Fruit fly (Drosophila melanogaster) whole organism, embryonic: ENCODE measurements around the gene PolD3.

Source experiments
- CG10147 ChIP-seq: fragments of 200-800 bp; sonication (Bioruptor generic); optimal IDR thresholded peaks from 2 replicates; lab custom pipeline; 2019; ENCODE audit warnings: missing biosample characterization, mild to moderate bottlenecking, missing genetic modification characterization, moderate library complexity
- CG10209 ChIP-seq: fragments of 200-800 bp; sonication (Bioruptor generic); optimal IDR thresholded peaks from 3 replicates; lab custom pipeline; 2017; ENCODE audit warnings: missing biosample characterization, mild to moderate bottlenecking, missing genetic modification characterization, missing genetic modification reagents
- CG10274 ChIP-seq: fragments of 200-800 bp; sonication (Bioruptor generic); optimal IDR thresholded peaks from 3 replicates; lab custom pipeline; 2017; ENCODE audit warnings: missing biosample characterization, mild to moderate bottlenecking, missing genetic modification characterization
- CG10959 ChIP-seq: fragments of 200-800 bp; sonication (Bioruptor generic); IDR thresholded peaks from 2 replicates; pipeline ENCODE4 v1.3.6; 2022; ENCODE audit warnings: missing biosample characterization, missing genetic modification characterization
- CG10979 ChIP-seq: fragments of 200-800 bp; sonication (Bioruptor generic); optimal IDR thresholded peaks from 2 replicates; lab custom pipeline; 2018; ENCODE audit warnings: missing biosample characterization, mild to moderate bottlenecking, missing genetic modification characterization, moderate library complexity
- CG11085 ChIP-seq: fragments of 200-800 bp; sonication (Bioruptor generic); IDR thresholded peaks from 2 replicates; pipeline ENCODE4 v1.3.6; 2022; ENCODE audit warnings: missing biosample characterization, missing genetic modification characterization
- CG11456 ChIP-seq: fragments of 200-800 bp; sonication (Bioruptor generic); IDR thresholded peaks from 3 replicates; pipeline ENCODE4 v1.3.6; 2022; ENCODE audit warnings: missing biosample characterization, missing genetic modification characterization
- CG11723 ChIP-seq: fragments of 200-800 bp; sonication (Bioruptor generic); optimal IDR thresholded peaks from 2 replicates; lab custom pipeline; 2017; ENCODE audit warnings: missing biosample characterization, mild to moderate bottlenecking, missing genetic modification characterization
- CG12219 ChIP-seq: fragments of 200-800 bp; sonication (Bioruptor generic); optimal IDR thresholded peaks from 3 replicates; lab custom pipeline; 2018; ENCODE audit warnings: missing biosample characterization, mild to moderate bottlenecking, missing genetic modification characterization
- CG18476 ChIP-seq: fragments of 200-800 bp; sonication (Bioruptor generic); optimal IDR thresholded peaks from 2 replicates; lab custom pipeline; 2016; ENCODE audit warnings: missing biosample characterization, mild to moderate bottlenecking, missing genetic modification characterization
- CG2889 ChIP-seq: fragments of 200-800 bp; sonication (Bioruptor generic); IDR thresholded peaks from 3 replicates; pipeline ENCODE4 v1.3.6; 2022; ENCODE audit warnings: missing biosample characterization, missing genetic modification characterization
- CG3163 ChIP-seq: fragments of 200-800 bp; sonication (Bioruptor generic); optimal IDR thresholded peaks from 3 replicates; lab custom pipeline; 2016; ENCODE audit warnings: missing biosample characterization, missing genetic modification characterization
- CG33213 ChIP-seq: fragments of 200-800 bp; sonication (Bioruptor generic); optimal IDR thresholded peaks from 3 replicates; lab custom pipeline; 2016; ENCODE audit warnings: missing biosample characterization, missing genetic modification characterization
- CG4328 ChIP-seq: fragments of 200-800 bp; sonication (Bioruptor generic); optimal IDR thresholded peaks from 3 replicates; lab custom pipeline; 2017; ENCODE audit warnings: missing biosample characterization, missing genetic modification reagents, missing genetic modification characterization
- CG4617 ChIP-seq: fragments of 200-800 bp; sonication (Bioruptor generic); optimal IDR thresholded peaks from 3 replicates; lab custom pipeline; 2016; ENCODE audit warnings: missing biosample characterization, missing genetic modification characterization, borderline replicate concordance
- CG5180 ChIP-seq: fragments of 200-800 bp; sonication (Bioruptor generic); optimal IDR thresholded peaks from 3 replicates; lab custom pipeline; 2017; ENCODE audit warnings: missing biosample characterization, missing genetic modification characterization, mild to moderate bottlenecking, moderate library complexity, missing genetic modification reagents
- CG6254 ChIP-seq: fragments of 200-800 bp; sonication (Bioruptor generic); optimal IDR thresholded peaks from 3 replicates; lab custom pipeline; 2017; ENCODE audit warnings: mild to moderate bottlenecking, missing biosample characterization, missing genetic modification reagents, missing genetic modification characterization
- CG7839 ChIP-seq: fragments of 200-800 bp; sonication (Bioruptor generic); optimal IDR thresholded peaks from 3 replicates; lab custom pipeline; 2018; ENCODE audit warnings: missing biosample characterization, mild to moderate bottlenecking, missing genetic modification characterization, moderate library complexity
- CG9609 ChIP-seq: fragments of 200-800 bp; sonication (Bioruptor generic); optimal IDR thresholded peaks from 3 replicates; lab custom pipeline; 2016; ENCODE audit warnings: missing biosample characterization, missing genetic modification characterization
- D ChIP-seq, 2 experiments: fragments of 200-800 bp in 1 of 2; fragments of >200 bp in 1 of 2; sonication (Bioruptor generic) in 1 of 2; optimal IDR thresholded peaks; 2 replicates in 1 of 2; 3 replicates in 1 of 2; lab custom pipeline; 2017; ENCODE audit warnings: mild to moderate bottlenecking in 1 of 2, missing biosample characterization in 1 of 2, missing genetic modification characterization in 1 of 2, missing genetic modification reagents in 1 of 2
- Deaf1 ChIP-seq: fragments of 200-800 bp; optimal IDR thresholded peaks from 3 replicates; lab custom pipeline; 2019; ENCODE audit warnings: missing biosample characterization, mild to moderate bottlenecking, missing genetic modification characterization, moderate library complexity
- Dip3 ChIP-seq: fragments of 200-800 bp; sonication (Bioruptor generic); optimal IDR thresholded peaks from 3 replicates; lab custom pipeline; 2016; ENCODE audit warnings: missing biosample characterization, missing genetic modification characterization
- Fer2 ChIP-seq: fragments of 200-800 bp; sonication (Bioruptor generic); optimal IDR thresholded peaks from 2 replicates; lab custom pipeline; 2018; ENCODE audit warnings: missing biosample characterization, mild to moderate bottlenecking, missing genetic modification characterization, moderate library complexity
- HHEX ChIP-seq: fragments of 200-800 bp; sonication (Bioruptor generic); optimal IDR thresholded peaks from 3 replicates; lab custom pipeline; 2017; ENCODE audit warnings: missing biosample characterization, mild to moderate bottlenecking, missing genetic modification characterization, missing genetic modification reagents
- HLH3B ChIP-seq: fragments of 200-800 bp; sonication (Bioruptor generic); IDR thresholded peaks from 2 replicates; pipeline ENCODE4 v1.3.6; 2022; ENCODE audit warnings: missing biosample characterization, missing genetic modification characterization
- HLH54F ChIP-seq: fragments of 200-800 bp; sonication (Bioruptor generic); optimal IDR thresholded peaks from 3 replicates; lab custom pipeline; 2016; ENCODE audit warnings: missing biosample characterization, missing genetic modification characterization
- Jarid2 ChIP-seq: fragments of 200-800 bp; sonication (Bioruptor generic); optimal IDR thresholded peaks from 3 replicates; lab custom pipeline; 2017; ENCODE audit warnings: mild to moderate bottlenecking, missing biosample characterization, missing genetic modification reagents, missing genetic modification characterization
- Neu2 ChIP-seq: fragments of 200-800 bp; sonication (Bioruptor generic); optimal IDR thresholded peaks from 3 replicates; lab custom pipeline; 2016; ENCODE audit warnings: missing biosample characterization, missing genetic modification characterization, borderline replicate concordance
- Nf-YC ChIP-seq: fragments of 200-800 bp; optimal IDR thresholded peaks from 3 replicates; lab custom pipeline; 2019; ENCODE audit warnings: missing biosample characterization, mild to moderate bottlenecking, missing genetic modification characterization, moderate library complexity
- Stat92E ChIP-seq, 3 experiments: fragments of >200 bp in 2 of 3; fragments of 200-800 bp in 1 of 3; sonication (Bioruptor generic) in 1 of 3; optimal IDR thresholded peaks; 2 replicates each; lab custom pipeline; 2017 to 2019; ENCODE audit warnings: missing biosample characterization in 3 of 3, missing genetic modification characterization in 3 of 3, mild to moderate bottlenecking in 1 of 3, moderate library complexity in 1 of 3
- Usf ChIP-seq: fragments of 200-800 bp; sonication (Bioruptor generic); optimal IDR thresholded peaks from 2 replicates; lab custom pipeline; 2017; ENCODE audit warnings: missing genotype, missing biosample characterization, missing genetic modification characterization
- abd-A ChIP-seq: fragments of 200-800 bp; sonication (Bioruptor generic); optimal IDR thresholded peaks from 3 replicates; lab custom pipeline; 2019; ENCODE audit warnings: missing biosample characterization, mild to moderate bottlenecking, missing genetic modification characterization, moderate library complexity
- ato ChIP-seq: fragments of 200-800 bp; sonication (Bioruptor generic); IDR thresholded peaks from 2 replicates; pipeline ENCODE4 v1.3.6; 2022; ENCODE audit warnings: missing biosample characterization, missing genetic modification characterization; ENCODE audit not compliant: partially characterized antibody
- cato ChIP-seq: fragments of 200-800 bp; sonication (Bioruptor generic); optimal IDR thresholded peaks from 2 replicates; lab custom pipeline; 2016; ENCODE audit warnings: missing biosample characterization, missing genetic modification characterization, borderline replicate concordance
- dimm ChIP-seq: fragments of 200-800 bp; sonication (Bioruptor generic); IDR thresholded peaks from 2 replicates; pipeline ENCODE4 v1.3.6; 2022; ENCODE audit warnings: missing biosample characterization, missing genetic modification characterization
- dmrt11E ChIP-seq: fragments of 200-800 bp; sonication (Bioruptor generic); optimal IDR thresholded peaks from 3 replicates; lab custom pipeline; 2018; ENCODE audit warnings: missing biosample characterization, mild to moderate bottlenecking, missing genetic modification characterization, moderate library complexity
- ems ChIP-seq: fragments of 200-800 bp; sonication (Bioruptor generic); optimal IDR thresholded peaks from 3 replicates; lab custom pipeline; 2016; ENCODE audit warnings: missing biosample characterization, missing genetic modification characterization
- hbn ChIP-seq: fragments of 200-800 bp; sonication (Bioruptor generic); IDR thresholded peaks from 2 replicates; pipeline ENCODE4 v1.3.6; 2022; ENCODE audit warnings: missing biosample characterization, missing genetic modification characterization; ENCODE audit not compliant: partially characterized antibody
- hkb ChIP-seq, 2 experiments: fragments of 200-800 bp in 1 of 2; fragments of >200 bp in 1 of 2; sonication (Bioruptor generic) in 1 of 2; IDR thresholded peaks in 1 of 2; optimal IDR thresholded peaks in 1 of 2; 2 replicates each; pipeline versions ENCODE4 v1.3.6 to Lab custom; 2017 to 2022; ENCODE audit warnings: missing biosample characterization in 1 of 2, missing genetic modification characterization in 1 of 2
- kah ChIP-seq: fragments of 200-800 bp; sonication (Bioruptor generic); optimal IDR thresholded peaks from 2 replicates; lab custom pipeline; 2018; ENCODE audit warnings: missing biosample characterization, mild to moderate bottlenecking, missing genetic modification characterization
- org-1 ChIP-seq: fragments of 200-800 bp; sonication (Bioruptor generic); optimal IDR thresholded peaks from 2 replicates; lab custom pipeline; 2017; ENCODE audit warnings: missing biosample characterization, missing genetic modification characterization
- pum ChIP-seq: fragments of 200-800 bp; sonication (Bioruptor generic); optimal IDR thresholded peaks from 2 replicates; lab custom pipeline; 2016; ENCODE audit warnings: missing biosample characterization, missing genetic modification characterization
- ranshi ChIP-seq: fragments of 200-800 bp; sonication (Bioruptor generic); IDR thresholded peaks from 2 replicates; pipeline ENCODE4 v1.3.6; 2022; ENCODE audit warnings: missing biosample characterization, missing genetic modification characterization
- sens-2 ChIP-seq: fragments of 200-800 bp; sonication (Bioruptor generic); IDR thresholded peaks from 2 replicates; pipeline ENCODE4 v1.3.6; 2022; ENCODE audit warnings: missing biosample characterization, missing genetic modification characterization
- tx ChIP-seq: fragments of 200-800 bp; sonication (Bioruptor generic); optimal IDR thresholded peaks from 2 replicates; lab custom pipeline; 2016; ENCODE audit warnings: missing biosample characterization, missing genetic modification characterization
- unpg ChIP-seq: fragments of 200-800 bp; sonication (Bioruptor generic); optimal IDR thresholded peaks from 3 replicates; lab custom pipeline; 2018; ENCODE audit warnings: missing biosample characterization, mild to moderate bottlenecking, missing genetic modification characterization, moderate library complexity

Gene PolD3

DNA sequence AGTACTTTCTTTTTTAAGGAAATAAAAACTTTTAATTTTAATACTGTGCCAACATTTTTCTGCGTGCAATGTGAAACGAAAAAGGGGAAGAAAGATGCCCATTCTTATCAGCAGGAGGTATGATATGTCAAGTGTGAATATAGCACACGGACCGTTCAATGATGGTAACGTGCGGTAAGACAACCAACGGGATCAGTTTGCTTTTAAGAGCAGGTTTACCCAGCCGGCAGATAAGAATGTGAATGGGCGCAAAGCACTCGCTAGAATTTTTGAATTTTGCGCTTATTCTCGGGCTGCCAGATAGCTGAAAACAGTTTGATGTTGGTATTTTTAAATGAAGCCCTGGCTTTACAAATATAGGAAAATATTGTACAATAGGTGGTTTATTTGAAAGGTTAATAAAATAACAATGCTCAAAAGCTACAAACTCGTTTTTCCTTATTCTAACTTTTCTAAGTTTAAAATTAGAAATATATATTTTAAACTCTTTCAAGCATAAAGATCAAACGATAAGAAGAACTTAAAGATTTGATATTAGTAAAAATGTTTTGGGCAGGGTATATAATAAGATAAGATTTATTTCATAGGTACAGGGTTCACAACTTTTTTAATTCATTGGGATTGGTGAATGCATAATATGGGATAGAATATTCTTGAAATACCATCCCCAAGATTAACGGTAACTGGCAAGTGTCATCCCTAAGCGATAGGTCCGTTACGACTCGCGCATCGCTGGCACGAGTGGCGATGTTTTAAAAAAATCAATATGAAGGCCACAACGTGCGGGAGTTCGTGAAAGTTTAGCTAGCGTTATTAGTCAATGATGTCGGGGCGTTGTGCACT lies 7.7 kb downstream of the PolD3 start, which contains the start of gene dao (continued):
- peak; percentile 16 for TF ChIP-seq CG10209 (GFP tag; lab: Kevin White, UChicago)
- TF ChIP-seq CG10274: no peak
- no peak for TF ChIP-seq CG4328 (GFP tag; lab: Kevin White, UChicago)
- peak; percentile 31 for TF ChIP-seq dmrt11E
- TF ChIP-seq hkb (optimal IDR thresholded peaks at IDR 0.05; lab: Kevin White, UChicago): no peak
- TF ChIP-seq hkb (GFP tag; IDR thresholded peaks at IDR 0.05; lab: Robert Waterston, UW): no peak
- TF ChIP-seq ranshi: peak; percentile 34; the same call in 1 of the 2 replicates
- TF ChIP-seq HLH54F (GFP tag; lab: Kevin White, UChicago): peak; percentile 35
- peak; percentile 70 for TF ChIP-seq CG11456
- peak; percentile 15 for TF ChIP-seq CG9609 (GFP tag; lab: Kevin White, UChicago)
- no peak for TF ChIP-seq dimm (GFP tag; lab: Robert Waterston, UW)
- TF ChIP-seq Fer2 (tag; lab: Kevin White, UChicago): peak; percentile 10
- peak; percentile 34 for TF ChIP-seq cato
- peak; percentile 27 for TF ChIP-seq ems (GFP tag; lab: Kevin White, UChicago)
- no peak for TF ChIP-seq Usf
- no peak for TF ChIP-seq D (optimal IDR thresholded peaks at IDR 0.05; lab: Kevin White, UChicago)
- no peak for TF ChIP-seq D (GFP tag; optimal IDR thresholded peaks at IDR 0.05; lab: Kevin White, UChicago)
- TF ChIP-seq CG2889 (GFP tag; lab: Robert Waterston, UW): peak; percentile 42; the same call in 2 of the 3 replicates
- TF ChIP-seq HLH3B (GFP tag; lab: Robert Waterston, UW): peak; percentile 23; the same call in 1 of the 2 replicates
- TF ChIP-seq CG6254 (GFP tag; lab: Kevin White, UChicago): no peak
- TF ChIP-seq ato: peak; percentile 41; the same call in 1 of the 2 replicates
- TF ChIP-seq CG10979 (tag; lab: Kevin White, UChicago): no peak
- TF ChIP-seq abd-A (tag; lab: Kevin White, UChicago): no peak
- peak; percentile 18 for TF ChIP-seq CG3163 (GFP tag; lab: Kevin White, UChicago)
- TF ChIP-seq org-1 (GFP tag; lab: Kevin White, UChicago): no peak
- no peak for TF ChIP-seq HHEX (GFP tag; lab: Kevin White, UChicago)
- TF ChIP-seq tx (GFP tag; lab: Kevin White, UChicago): no peak
- TF ChIP-seq CG10959 (GFP tag; lab: Robert Waterston, UW): 0 out of 2 replicates have a peak, but pooled peaks have one; percentile 5
- TF ChIP-seq Dip3: peak; percentile 28
- TF ChIP-seq CG10147: no peak
- peak; percentile 70 for TF ChIP-seq hbn (GFP tag; lab: Robert Waterston, UW)
- no peak for TF ChIP-seq CG11723
- TF ChIP-seq Deaf1 (tag; lab: Kevin White, UChicago): peak; percentile 22
- TF ChIP-seq Nf-YC (tag; lab: Kevin White, UChicago): peak; percentile 35
- TF ChIP-seq pum (GFP tag; lab: Kevin White, UChicago): no peak
- TF ChIP-seq unpg: peak; percentile 32
- TF ChIP-seq CG12219 (GFP tag; lab: Kevin White, UChicago): no peak
- TF ChIP-seq sens-2 (GFP tag; lab: Robert Waterston, UW): no peak
- TF ChIP-seq CG11085 (GFP tag; lab: Robert Waterston, UW): 0 out of 2 replicates have a peak, but pooled peaks have one; percentile 31
- TF ChIP-seq Stat92E (GFP tag; optimal IDR thresholded peaks at IDR 0.05; lab: Kevin White, UChicago): no peak
- no peak for TF ChIP-seq CG5180 (GFP tag; lab: Kevin White, UChicago)
- no peak for TF ChIP-seq Jarid2 (GFP tag; lab: Kevin White, UChicago)
- no peak for TF ChIP-seq CG18476 (GFP tag; lab: Kevin White, UChicago)
- TF ChIP-seq CG4617 (GFP tag; lab: Kevin White, UChicago): no peak
- peak; percentile 46 for TF ChIP-seq CG7839 (tag; lab: Kevin White, UChicago)
- TF ChIP-seq Neu2 (GFP tag; lab: Kevin White, UChicago): no peak
- no peak for TF ChIP-seq kah (GFP tag; lab: Kevin White, UChicago)
- peak; percentile 5 for TF ChIP-seq CG33213
